Worm (Caenorhabditis elegans): ENCODE data around the gene H03G16.1.

H03G16.1 gene

ce11 chrX:15100369-15100963 is 46.8 kb downstream of the H03G16.1 start, which contains the start of gene dhhc-1 (continued):
- no peak for TF ChIP-seq nhr-10 (tag; optimal IDR thresholded peaks at IDR 0.05)
- no peak for TF ChIP-seq set-16 (GFP tag; IDR thresholded peaks at IDR 0.05)
- no peak for TF ChIP-seq duxl-1 (tag; optimal IDR thresholded peaks at IDR 0.05; ENCODE audit: poor library complexity)
- no peak for TF ChIP-seq dpl-1 (GFP tag; optimal IDR thresholded peaks at IDR 0.05)
- no peak for TF ChIP-seq F10B5.3 (tag; optimal IDR thresholded peaks at IDR 0.05)
- TF ChIP-seq dmd-6 (GFP tag; IDR thresholded peaks at IDR 0.05) = peak; percentile 46; the same call in 1 of the 2 replicates
- no peak for TF ChIP-seq nhr-11 (tag; optimal IDR thresholded peaks at IDR 0.05)
- TF ChIP-seq lin-1 (GFP tag; IDR thresholded peaks at IDR 0.05) = no peak
- no peak for TF ChIP-seq vab-7 (GFP tag; IDR thresholded peaks at IDR 0.05)
- no peak for TF ChIP-seq php-3 (GFP tag; IDR thresholded peaks at IDR 0.05)
- TF ChIP-seq jun-1 (tag; optimal IDR thresholded peaks at IDR 0.05) = no peak
- TF ChIP-seq F26F4.8 (GFP tag; conservative IDR thresholded peaks at IDR 0.05) = no peak
- TF ChIP-seq pha-4 (GFP tag; IDR thresholded peaks at IDR 0.05) = no peak
- TF ChIP-seq pha-4 (tag; optimal IDR thresholded peaks at IDR 0.05) = no peak
- peak; percentile 58 for TF ChIP-seq aha-1 (tag)
- no peak for TF ChIP-seq madf-9 (GFP tag; conservative IDR thresholded peaks at IDR 0.05)
- no peak for TF ChIP-seq zag-1 (tag; optimal IDR thresholded peaks at IDR 0.05)
- TF ChIP-seq cey-2 (tag; optimal IDR thresholded peaks at IDR 0.05; ENCODE audit: borderline replicate concordance, insufficient read depth) = no peak
- no peak for TF ChIP-seq ceh-20 (GFP tag; IDR thresholded peaks at IDR 0.05)
- TF ChIP-seq ZK337.2 (GFP tag; IDR thresholded peaks at IDR 0.05) = no peak
- TF ChIP-seq nhr-28 (tag; optimal IDR thresholded peaks at IDR 0.05) = peak; percentile 34
- TF ChIP-seq fkh-10 (GFP tag; optimal IDR thresholded peaks at IDR 0.05) = no peak
- TF ChIP-seq mes-2 (tag; optimal IDR thresholded peaks at IDR 0.05; ENCODE audit: poor library complexity, severe bottlenecking) = peak; percentile 49
- TF ChIP-seq nhr-111 (GFP tag; optimal IDR thresholded peaks at IDR 0.05) = no peak
- TF ChIP-seq lsy-2 (tag; optimal IDR thresholded peaks at IDR 0.05) = peak in 1 of 2 experiments; percentile 23
- no peak for TF ChIP-seq ces-1 (GFP tag; optimal IDR thresholded peaks at IDR 0.05)
- 0 out of 2 replicates have a peak, but pooled peaks have one; percentile 3 for TF ChIP-seq egl-43 (GFP tag; IDR thresholded peaks at IDR 0.05)
- TF ChIP-seq rbr-2 (tag; optimal IDR thresholded peaks at IDR 0.05) = peak; percentile 42
- no peak for TF ChIP-seq Y105C5A.15 (GFP tag; IDR thresholded peaks at IDR 0.05)
- peak in 1 of 2 experiments; percentile 16 for TF ChIP-seq daf-16 (GFP tag; optimal IDR thresholded peaks at IDR 0.05)
- TF ChIP-seq daf-16 (tag; optimal IDR thresholded peaks at IDR 0.05) = peak; percentile 31
- no peak for TF ChIP-seq nhr-76 (tag; optimal IDR thresholded peaks at IDR 0.05)
- TF ChIP-seq dmd-9 (GFP tag; IDR thresholded peaks at IDR 0.05) = no peak
- no peak for TF ChIP-seq unc-130 (GFP tag; optimal IDR thresholded peaks at IDR 0.05)
- no peak for TF ChIP-seq F44E2.7 (GFP tag; IDR thresholded peaks at IDR 0.05)
- TF ChIP-seq spr-1 (tag; optimal IDR thresholded peaks at IDR 0.05) = no peak
- no peak for TF ChIP-seq snpc-4 (tag; optimal IDR thresholded peaks at IDR 0.05)

DNA sequence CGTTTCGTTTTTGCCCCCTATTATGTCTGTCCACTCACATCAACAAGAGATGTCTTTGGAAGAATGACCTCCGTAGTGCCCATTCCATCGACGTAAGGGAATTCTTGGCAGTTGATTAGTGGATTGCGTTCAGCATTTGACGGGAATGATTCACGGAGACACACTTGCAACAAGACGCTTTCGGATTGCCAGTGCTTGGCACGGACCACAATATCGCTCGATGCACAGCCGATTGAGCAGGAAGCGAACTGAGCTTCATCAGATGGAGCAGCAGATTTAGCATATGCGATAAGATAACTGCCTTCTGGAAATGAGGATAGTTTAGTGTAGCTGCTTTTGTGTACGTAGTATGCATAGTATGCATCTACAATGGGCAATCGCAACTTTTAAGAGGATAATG is 49.8 kb downstream of the H03G16.1 start:
- TF ChIP-seq unc-62 (GFP tag; optimal IDR thresholded peaks at IDR 0.05 in 1 of 2) (peak in 1 of 2 experiments; percentile 96), unc-62 (tag; optimal IDR thresholded peaks at IDR 0.05) (no peak), spr-3 (GFP tag; optimal IDR thresholded peaks at IDR 0.05) (no peak), T20F7.1 (GFP tag; optimal IDR thresholded peaks at IDR 0.05) (no peak)

Data from whole organism, L4 larva.